Worm (Caenorhabditis elegans) whole organism, young adult: ENCODE measurements around the gene F22H10.11.

Source experiments
- F33H1.4 ChIP-seq: fragments of 200-800 bp; sonication (Bioruptor generic); IDR thresholded peaks from 2 replicates; pipeline ENCODE4 v1.3.6; 2022; ENCODE audit warnings: missing genetic modification reagents, missing genetic modification characterization, missing compliant biosample characterization
- F37B4.10 ChIP-seq: fragments of 200-800 bp; sonication (Bioruptor generic); IDR thresholded peaks from 2 replicates; pipeline ENCODE4 v1.3.6; 2022; ENCODE audit warnings: missing genetic modification characterization, missing compliant biosample characterization
- attf-3 ChIP-seq: fragments of 200-800 bp; sonication (Bioruptor generic); conservative IDR thresholded peaks from 2 replicates; pipeline ENCODE4 v1.3.6; 2022; ENCODE audit warnings: missing genetic modification reagents, missing genetic modification characterization, missing compliant biosample characterization
- attf-5 ChIP-seq: fragments of 200-800 bp; sonication (Bioruptor generic); optimal IDR thresholded peaks from 2 replicates; lab custom pipeline; 2018; ENCODE audit warnings: mild to moderate bottlenecking, missing genetic modification characterization, missing compliant biosample characterization
- attf-6 ChIP-seq: fragments of 200-800 bp; sonication (Bioruptor generic); IDR thresholded peaks from 2 replicates; pipeline ENCODE4 v1.3.6; 2022; ENCODE audit warnings: missing genetic modification reagents, missing genetic modification characterization, missing compliant biosample characterization
- bed-1 ChIP-seq: fragments of 200-800 bp; sonication (Bioruptor generic); IDR thresholded peaks from 2 replicates; pipeline ENCODE4 v1.3.6; 2022; ENCODE audit warnings: missing genetic modification reagents, missing genetic modification characterization, missing compliant biosample characterization
- bed-2 ChIP-seq: fragments of 200-800 bp; sonication (Bioruptor generic); IDR thresholded peaks from 2 replicates; pipeline ENCODE4 v1.3.6; 2022; ENCODE audit warnings: missing genetic modification reagents, missing genetic modification characterization, missing compliant biosample characterization
- ceh-27 ChIP-seq: fragments of 200-800 bp; sonication (Bioruptor generic); optimal IDR thresholded peaks from 2 replicates; lab custom pipeline; 2018; ENCODE audit warnings: mild to moderate bottlenecking, missing genetic modification characterization, moderate library complexity, missing compliant biosample characterization
- egl-44 ChIP-seq: fragments of 200-800 bp; sonication (Bioruptor generic); IDR thresholded peaks from 2 replicates; pipeline ENCODE4 v1.3.6; 2022; ENCODE audit warnings: missing genetic modification reagents, missing genetic modification characterization, missing compliant biosample characterization
- egrh-3 ChIP-seq: fragments of 200-800 bp; sonication (Bioruptor generic); IDR thresholded peaks from 2 replicates; pipeline ENCODE4 v1.3.6; 2022; ENCODE audit warnings: missing genetic modification reagents, missing genetic modification characterization, missing compliant biosample characterization
- ets-4 ChIP-seq: fragments of 200-800 bp; sonication (Bioruptor generic); optimal IDR thresholded peaks from 2 replicates; lab custom pipeline; 2018; ENCODE audit warnings: mild to moderate bottlenecking, missing genetic modification characterization, missing compliant biosample characterization
- fkh-3 ChIP-seq: sonication (generic microtip); optimal IDR thresholded peaks from 2 replicates; lab custom pipeline; 2016; ENCODE audit warnings: mild to moderate bottlenecking, missing genetic modification characterization, missing compliant biosample characterization
- nhr-80 ChIP-seq: sonication (generic microtip); optimal IDR thresholded peaks from 2 replicates; lab custom pipeline; 2016; ENCODE audit warnings: missing genetic modification characterization, missing compliant biosample characterization
- snpc-1.1 ChIP-seq: sonication (generic microtip); optimal IDR thresholded peaks from 2 replicates; lab custom pipeline; 2017; ENCODE audit warnings: missing genetic modification characterization, mild to moderate bottlenecking, missing compliant biosample characterization, antibody characterized with exemption, moderate library complexity, missing genotype, missing genetic modification reagents; ENCODE audit not compliant: insufficient read depth
- sptf-2 ChIP-seq: fragments of 200-800 bp; sonication (Bioruptor generic); optimal IDR thresholded peaks from 2 replicates; lab custom pipeline; 2018; ENCODE audit warnings: mild to moderate bottlenecking, missing genetic modification characterization, missing compliant biosample characterization
- zfh-2 ChIP-seq: fragments of 200-800 bp; sonication (Bioruptor generic); conservative IDR thresholded peaks from 2 replicates; pipeline ENCODE4 v1.3.6; 2022; ENCODE audit warnings: missing genetic modification reagents, missing genetic modification characterization, missing compliant biosample characterization
- ztf-18 ChIP-seq: sonication (generic microtip); optimal IDR thresholded peaks from 2 replicates; lab custom pipeline; 2016; ENCODE audit warnings: missing genotype, mild to moderate bottlenecking, missing genetic modification characterization, missing compliant biosample characterization
- ztf-26 ChIP-seq: sonication (generic microtip); optimal IDR thresholded peaks from 2 replicates; lab custom pipeline; 2017; ENCODE audit warnings: missing genetic modification characterization, missing compliant biosample characterization

Gene F22H10.11

ce11 chrX:16647222-16647621, 40.6 kb downstream of the F22H10.11 start:
- TF ChIP-seq ceh-27 (GFP tag; lab: Kevin White, UChicago) (no peak), ztf-18 (tag; lab: Kevin White, UChicago) (no peak), egrh-3 (GFP tag; lab: Robert Waterston, UW) (no peak), snpc-1.1 (tag; lab: Kevin White, UChicago) (no peak), egl-44 (GFP tag; lab: Robert Waterston, UW) (no peak), fkh-3 (no peak)

- TF ChIP-seq bed-2 (GFP tag; lab: Robert Waterston, UW) (no peak), nhr-80 (tag; lab: Kevin White, UChicago) (peak; percentile 54), attf-3 (GFP tag; lab: Robert Waterston, UW) (no peak)
- TF ChIP-seq, all 124 proteins: peak for 1
Measured at ce11 chrX:16644889-16645288, 43.0 kb downstream of the F22H10.11 start.

- no peak for TF ChIP-seq bed-1 (GFP tag; lab: Robert Waterston, UW)
- TF ChIP-seq egrh-3 (GFP tag; lab: Robert Waterston, UW) = peak; percentile 89; the same call in 1 of the 2 replicates
- no peak for TF ChIP-seq F37B4.10
- TF ChIP-seq attf-5 (GFP tag; lab: Kevin White, UChicago) = no peak
- TF ChIP-seq zfh-2 = peak; percentile 95
- TF ChIP-seq ztf-26 = no peak
- TF ChIP-seq sptf-2 = peak; percentile 29
Measured at ce11 chrX:16643246-16643645, 44.6 kb downstream of the F22H10.11 start.

- no peak for TF ChIP-seq ets-4
- no peak for TF ChIP-seq attf-6 (GFP tag; lab: Robert Waterston, UW)
- TF ChIP-seq F33H1.4 = no peak
Measured at ce11 chrX:16641678-16642077, 46.2 kb downstream of the F22H10.11 start.
